Fruit fly (Drosophila melanogaster): ENCODE data around the gene dib.

dm6 chr3L:4092705-4093257 lies 30.7 kb downstream of the dib start, which contains the start of gene CG14990:
- TF ChIP-seq CG17806 (tag; optimal IDR thresholded peaks at IDR 0.05) (no peak), EcR (GFP tag; optimal IDR thresholded peaks at IDR 0.05) (no peak), CG8159 (tag; optimal IDR thresholded peaks at IDR 0.05) (no peak), Snoo (tag; optimal IDR thresholded peaks at IDR 0.05) (no peak), CG13204 (GFP tag; optimal IDR thresholded peaks at IDR 0.05) (no peak), CG15710 (tag; optimal IDR thresholded peaks at IDR 0.05) (no peak), CG34367 (tag; optimal IDR thresholded peaks at IDR 0.05) (no peak), Pif1B (GFP tag; optimal IDR thresholded peaks at IDR 0.05) (no peak), Ets98B (GFP tag; IDR thresholded peaks at IDR 0.05) (no peak), CG8301 (tag; optimal IDR thresholded peaks at IDR 0.05) (no peak), fd96Ca (GFP tag; IDR thresholded peaks at IDR 0.05) (no peak), CG32121 (GFP tag; IDR thresholded peaks at IDR 0.05) (no peak)

Data from whole organism, pupa.